Worm (Caenorhabditis elegans): ENCODE measurements around the gene R08C7.8.

R08C7.8 gene

DNA sequence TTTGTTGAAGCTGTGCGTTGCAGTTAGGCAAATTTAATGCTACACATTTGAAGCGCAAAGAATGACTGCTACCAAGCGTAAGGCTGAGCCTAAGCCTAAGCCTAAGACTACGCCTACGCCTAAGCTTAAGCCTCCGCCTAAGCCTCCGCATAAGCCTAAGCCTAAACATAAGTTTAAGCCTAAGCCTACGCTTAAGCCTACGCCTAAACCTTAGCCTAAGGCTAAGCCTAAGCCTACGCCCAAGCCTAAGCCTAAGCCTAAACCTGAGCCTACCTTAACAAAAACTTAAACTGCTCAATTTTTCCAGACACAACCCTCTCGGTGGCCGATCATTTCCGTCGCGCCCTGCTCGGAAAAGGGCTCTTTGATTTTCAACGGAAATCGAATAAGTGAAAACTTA is 25.0 kb upstream of the R08C7.8 start:
- TF ChIP-seq efl-1 (optimal IDR thresholded peaks at IDR 0.05), result no peak
- peak in 1 of 2 experiments; percentile 87 for TF ChIP-seq efl-1 (GFP tag; optimal IDR thresholded peaks at IDR 0.05 in 1 of 2)
- peak; percentile 27 for TF ChIP-seq nhr-85 (tag)
- no peak for TF ChIP-seq tbx-2 (tag; optimal IDR thresholded peaks at IDR 0.05)

DNA sequence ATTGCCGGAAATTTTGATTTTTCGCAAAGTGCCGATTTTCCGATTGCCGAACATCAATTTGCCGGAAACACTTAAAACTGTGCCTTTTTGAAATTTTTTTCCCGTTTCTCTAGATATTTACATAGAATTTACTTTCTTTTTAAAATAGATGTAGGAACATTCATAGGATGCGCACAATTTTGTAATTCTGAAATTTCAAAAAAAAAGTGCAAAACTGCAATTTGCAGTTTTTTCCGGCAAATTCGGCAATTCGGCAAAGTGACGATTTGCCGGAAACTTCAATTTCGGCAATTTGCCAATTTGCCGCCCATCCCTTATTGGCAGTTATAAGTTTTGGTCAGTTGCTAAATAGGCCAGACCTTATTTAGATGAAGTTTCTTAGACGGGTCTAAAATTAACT is 22.3 kb upstream of the R08C7.8 start:
- TF ChIP-seq ceh-88 (GFP tag; IDR thresholded peaks at IDR 0.05), result no peak
- no peak for TF ChIP-seq pqm-1 (tag; optimal IDR thresholded peaks at IDR 0.05)
- no peak for TF ChIP-seq nhr-19 (GFP tag; conservative IDR thresholded peaks at IDR 0.05)
- no peak for TF ChIP-seq ceh-8 (GFP tag; optimal IDR thresholded peaks at IDR 0.05)
- no peak for TF ChIP-seq vab-15 (tag; optimal IDR thresholded peaks at IDR 0.05)
- TF ChIP-seq tlp-1 (tag; optimal IDR thresholded peaks at IDR 0.05), result no peak
- TF ChIP-seq fkh-4 (tag; optimal IDR thresholded peaks at IDR 0.05; ENCODE audit: borderline replicate concordance), result no peak
- no peak for TF ChIP-seq lin-13 (GFP tag; optimal IDR thresholded peaks at IDR 0.05)
- no peak for TF ChIP-seq mab-9 (GFP tag; IDR thresholded peaks at IDR 0.05)
- no peak for TF ChIP-seq mep-1 (tag; optimal IDR thresholded peaks at IDR 0.05)
- TF ChIP-seq hpl-2 (GFP tag; optimal IDR thresholded peaks at IDR 0.05), result no peak
- TF ChIP-seq sox-4 (tag; optimal IDR thresholded peaks at IDR 0.05), result no peak
- TF ChIP-seq ets-5 (GFP tag; IDR thresholded peaks at IDR 0.05), result no peak
- no peak for TF ChIP-seq tbx-2 (tag; optimal IDR thresholded peaks at IDR 0.05)

DNA sequence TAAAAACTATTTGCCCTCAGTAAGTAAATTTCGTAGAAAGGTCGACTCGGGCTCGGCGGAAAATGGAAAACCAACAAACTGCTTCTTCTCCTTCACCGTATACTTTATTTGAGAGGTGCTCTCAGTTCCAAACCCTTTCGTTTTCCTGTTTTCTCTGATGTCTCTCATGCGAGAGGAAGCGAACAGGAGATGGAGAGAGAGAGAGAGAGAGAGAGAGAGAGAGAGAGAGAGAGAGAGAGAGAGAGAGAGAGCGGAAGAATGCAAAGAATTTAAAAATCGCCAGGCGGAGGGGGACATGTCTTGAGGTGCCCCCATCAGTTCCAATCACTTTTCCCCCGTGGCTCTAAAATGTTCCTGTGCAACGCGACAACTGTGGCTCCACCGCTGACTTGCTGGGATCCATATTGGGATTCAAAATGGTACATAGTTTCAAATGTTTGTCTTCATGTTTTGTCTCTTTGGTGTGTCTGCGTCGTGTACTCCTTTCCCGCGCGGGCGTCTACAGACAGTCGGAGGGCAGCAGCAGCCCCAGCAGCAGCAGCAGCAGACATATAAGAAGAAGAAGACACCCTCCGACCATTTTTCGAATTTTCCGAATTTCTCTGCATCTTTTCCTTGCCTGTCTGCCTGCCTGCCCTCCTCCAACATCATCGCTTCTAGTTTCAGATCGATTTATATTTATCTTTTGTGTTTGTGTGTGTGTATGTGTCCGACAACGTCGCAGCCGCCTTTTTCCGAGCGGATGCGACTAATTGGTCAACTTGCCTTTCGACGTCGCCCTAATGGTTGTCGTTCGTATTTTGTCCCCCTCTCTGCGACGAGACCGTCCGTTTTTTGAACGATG is 20.2 kb upstream of the R08C7.8 start, which contains the start of gene R08C7.11:
Gene R08C7.11 (minus strand): TSS at position 608 of the 844 bp plus-strand sequence.
- no peak for TF ChIP-seq nhr-90 (tag; optimal IDR thresholded peaks at IDR 0.05; ENCODE audit: poor library complexity)
- peak; percentile 46; the same call in 1 of the 2 replicates for TF ChIP-seq nhr-19 (GFP tag; conservative IDR thresholded peaks at IDR 0.05)
- peak; percentile 63 for TF ChIP-seq rnt-1 (tag; optimal IDR thresholded peaks at IDR 0.05)
- peak; percentile 18 for TF ChIP-seq swsn-7 (tag; optimal IDR thresholded peaks at IDR 0.05)
- TF ChIP-seq nhr-47 (tag; optimal IDR thresholded peaks at IDR 0.05), result no peak
- TF ChIP-seq pqm-1 (tag; optimal IDR thresholded peaks at IDR 0.05), result no peak
- no peak for TF ChIP-seq aha-1 (tag; optimal IDR thresholded peaks at IDR 0.05)
- no peak for TF ChIP-seq lin-13 (GFP tag; optimal IDR thresholded peaks at IDR 0.05)
- TF ChIP-seq nhr-76 (tag; optimal IDR thresholded peaks at IDR 0.05), result no peak
- no peak for TF ChIP-seq ceh-63 (GFP tag; optimal IDR thresholded peaks at IDR 0.05)
- TF ChIP-seq zag-1 (tag; optimal IDR thresholded peaks at IDR 0.05), result no peak
- no peak for TF ChIP-seq hlh-17 (GFP tag; optimal IDR thresholded peaks at IDR 0.05; ENCODE audit: borderline replicate concordance)
- no peak for TF ChIP-seq isw-1 (GFP tag; IDR thresholded peaks at IDR 0.05)
- TF ChIP-seq fkh-10 (GFP tag; optimal IDR thresholded peaks at IDR 0.05), result no peak
- no peak for TF ChIP-seq fkh-4 (tag; optimal IDR thresholded peaks at IDR 0.05; ENCODE audit: borderline replicate concordance)
- TF ChIP-seq elt-3 (tag; optimal IDR thresholded peaks at IDR 0.05), result peak in 2 of 6 experiments; percentile 5 to 66
- TF ChIP-seq vab-15 (tag; optimal IDR thresholded peaks at IDR 0.05), result no peak
- TF ChIP-seq pax-3 (tag; optimal IDR thresholded peaks at IDR 0.05), result no peak
- TF ChIP-seq alr-1 (tag; optimal IDR thresholded peaks at IDR 0.05; ENCODE audit: borderline replicate concordance), result no peak
- TF ChIP-seq Y116A8C.19 (tag; optimal IDR thresholded peaks at IDR 0.05; ENCODE audit: borderline replicate concordance), result no peak
- no peak for TF ChIP-seq zip-4 (GFP tag; optimal IDR thresholded peaks at IDR 0.05)
- peak; percentile 55 for TF ChIP-seq efl-1 (optimal IDR thresholded peaks at IDR 0.05)
- TF ChIP-seq efl-1 (GFP tag; optimal IDR thresholded peaks at IDR 0.05 in 1 of 2), result peak in 1 of 2 experiments; percentile 86
- peak; percentile 28 for TF ChIP-seq mep-1 (tag; optimal IDR thresholded peaks at IDR 0.05)
- TF ChIP-seq aly-2 (tag; optimal IDR thresholded peaks at IDR 0.05), result no peak
- TF ChIP-seq ceh-82 (tag; optimal IDR thresholded peaks at IDR 0.05), result peak in 1 of 3 experiments; percentile 15
- no peak for TF ChIP-seq sptf-1 (tag; optimal IDR thresholded peaks at IDR 0.05)
- TF ChIP-seq nhr-12 (tag; optimal IDR thresholded peaks at IDR 0.05), result no peak
- TF ChIP-seq ceh-88 (GFP tag; IDR thresholded peaks at IDR 0.05), result no peak
- TF ChIP-seq ces-1 (GFP tag; optimal IDR thresholded peaks at IDR 0.05), result no peak
- no peak for TF ChIP-seq C16A3.4 (tag; optimal IDR thresholded peaks at IDR 0.05)
- TF ChIP-seq ets-5 (GFP tag; IDR thresholded peaks at IDR 0.05), result no peak
- TF ChIP-seq egl-27 (tag; optimal IDR thresholded peaks at IDR 0.05), result no peak
- peak; percentile 27 to 30 for TF ChIP-seq lsy-2 (tag; optimal IDR thresholded peaks at IDR 0.05)
- TF ChIP-seq fkh-8 (tag; optimal IDR thresholded peaks at IDR 0.05), result no peak
- peak; percentile 82 for TF ChIP-seq nhr-85 (tag)
- TF ChIP-seq grh-1 (GFP tag; IDR thresholded peaks at IDR 0.05), result no peak
- no peak for TF ChIP-seq sox-4 (tag; optimal IDR thresholded peaks at IDR 0.05)
- no peak for TF ChIP-seq ceh-90 (tag; optimal IDR thresholded peaks at IDR 0.05)
- TF ChIP-seq tbx-2 (tag; optimal IDR thresholded peaks at IDR 0.05), result no peak
- no peak for TF ChIP-seq hpl-2 (GFP tag; optimal IDR thresholded peaks at IDR 0.05)
- no peak for TF ChIP-seq efl-3 (GFP tag; optimal IDR thresholded peaks at IDR 0.05)

All from whole organism, L1 larva.